Fruit fly (Drosophila melanogaster) whole organism, pupa: Measurements from ENCODE around the gene SLC22A.

Experiments
- CG32121 ChIP-seq: fragments of 200-800 bp; sonication (Bioruptor generic); IDR thresholded peaks from 2 replicates; pipeline ENCODE4 v1.3.6; 2022; ENCODE audit warnings: missing biosample characterization, missing genetic modification characterization
- CG34367 ChIP-seq: fragments of 200-800 bp; sonication (Bioruptor generic); optimal IDR thresholded peaks from 2 replicates; lab custom pipeline; 2018; ENCODE audit warnings: missing biosample characterization, mild to moderate bottlenecking, missing genetic modification characterization
- EcR ChIP-seq: fragments of 200-800 bp; sonication (Bioruptor generic); optimal IDR thresholded peaks from 3 replicates; lab custom pipeline; 2019; ENCODE audit warnings: missing biosample characterization, missing genetic modification characterization, mild to moderate bottlenecking, moderate library complexity, missing genetic modification reagents

- TF ChIP-seq CG32121 (GFP tag; lab: Robert Waterston, UW): no peak
- TF ChIP-seq EcR (GFP tag; lab: Kevin White, UChicago): peak; percentile 28
- TF ChIP-seq CG34367 (tag; lab: Kevin White, UChicago): no peak
Observed at dm6 chr3L:21930179-21930578, 4.3 kb upstream of the SLC22A start.
